Worm (Caenorhabditis elegans) whole organism, L2 larva: ENCODE results near the gene F53B3.3.

ENCODE experiments used
- C34F6.9 ChIP-seq: fragments of 150-350 bp; optimal IDR thresholded peaks from 2 replicates; lab custom pipeline; 2014; ENCODE audit warnings: missing biosample characterization, missing genetic modification characterization
- F13H6.1 ChIP-seq: sonication (generic microtip); optimal IDR thresholded peaks from 2 replicates; lab custom pipeline; 2016; ENCODE audit warnings: missing genetic modification characterization, missing compliant biosample characterization
- R02D3.7 ChIP-seq: fragments of 150-350 bp; optimal IDR thresholded peaks from 2 replicates; lab custom pipeline; 2014; ENCODE audit warnings: missing biosample characterization, missing genetic modification characterization
- ZK546.5 ChIP-seq: sonication (generic microtip); optimal IDR thresholded peaks from 2 replicates; lab custom pipeline; 2017; ENCODE audit warnings: missing biosample characterization, missing genetic modification characterization
- ama-1 ChIP-seq: fragments of 150-350 bp; optimal IDR thresholded peaks from 2 replicates; lab custom pipeline; 2018; ENCODE audit warnings: inconsistent platforms
- ceh-16 ChIP-seq: fragments of 150-350 bp; optimal IDR thresholded peaks from 2 replicates; lab custom pipeline; 2014; ENCODE audit warnings: missing biosample characterization, missing genetic modification characterization
- ceh-82 ChIP-seq: fragments of 150-350 bp; optimal IDR thresholded peaks from 2 replicates; lab custom pipeline; 2014; ENCODE audit warnings: missing biosample characterization, missing genetic modification characterization
- crh-2 ChIP-seq: sonication (generic microtip); optimal IDR thresholded peaks from 2 replicates; lab custom pipeline; 2017; ENCODE audit warnings: missing biosample characterization, missing genetic modification characterization
- dmd-4 ChIP-seq: sonication (generic microtip); optimal IDR thresholded peaks from 2 replicates; lab custom pipeline; 2017; ENCODE audit warnings: missing biosample characterization, missing genetic modification characterization
- elt-1 ChIP-seq: fragments of 150-350 bp; optimal IDR thresholded peaks from 2 replicates; lab custom pipeline; 2014; ENCODE audit warnings: missing biosample characterization, missing genetic modification characterization
- fos-1 ChIP-seq: fragments of 150-350 bp; optimal IDR thresholded peaks from 2 replicates; lab custom pipeline; 2014; ENCODE audit warnings: missing biosample characterization, missing genetic modification characterization
- gmeb-1 ChIP-seq: fragments of 150-350 bp; optimal IDR thresholded peaks from 2 replicates; lab custom pipeline; 2014; ENCODE audit warnings: missing biosample characterization, missing genetic modification characterization
- lin-11 ChIP-seq: fragments of 150-350 bp; sonication (generic microtip); optimal IDR thresholded peaks from 2 replicates; lab custom pipeline; 2014; ENCODE audit warnings: missing biosample characterization, missing genetic modification characterization, inconsistent platforms, mixed read lengths
- lin-13 ChIP-seq: fragments of 150-350 bp; optimal IDR thresholded peaks from 2 replicates; lab custom pipeline; 2014; ENCODE audit warnings: missing biosample characterization, missing genetic modification reagents, missing genetic modification characterization
- lin-39 ChIP-seq: fragments of 150-350 bp; optimal IDR thresholded peaks from 2 replicates; lab custom pipeline; 2014; ENCODE audit warnings: missing biosample characterization, missing genetic modification reagents, missing genetic modification characterization
- lsy-2 ChIP-seq, 2 experiments: fragments of 150-350 bp in 1 of 2; sonication (generic microtip) in 1 of 2; optimal IDR thresholded peaks; 2 replicates each; lab custom pipeline; 2014 to 2017; ENCODE audit warnings: missing biosample characterization in 2 of 2, missing genetic modification characterization in 2 of 2
- mab-5 ChIP-seq: fragments of 150-350 bp; optimal IDR thresholded peaks from 2 replicates; lab custom pipeline; 2014; ENCODE audit warnings: missing biosample characterization, missing genetic modification characterization
- mbf-1 ChIP-seq: sonication (generic microtip); optimal IDR thresholded peaks from 2 replicates; lab custom pipeline; 2017; ENCODE audit warnings: missing biosample characterization, missing genetic modification characterization
- nhr-10 ChIP-seq: sonication (generic microtip); optimal IDR thresholded peaks from 2 replicates; lab custom pipeline; 2017; ENCODE audit warnings: missing biosample characterization, missing genetic modification characterization
- nhr-12 ChIP-seq: fragments of 150-350 bp; optimal IDR thresholded peaks from 2 replicates; lab custom pipeline; 2014; ENCODE audit warnings: missing biosample characterization, missing genetic modification characterization
- nhr-129 ChIP-seq: fragments of 150-350 bp; optimal IDR thresholded peaks from 2 replicates; lab custom pipeline; 2014; ENCODE audit warnings: missing biosample characterization, missing genetic modification characterization
- nhr-21 ChIP-seq: fragments of 150-350 bp; optimal IDR thresholded peaks from 2 replicates; lab custom pipeline; 2014; ENCODE audit warnings: missing biosample characterization, missing genetic modification characterization
- nhr-23 ChIP-seq: fragments of 150-350 bp; optimal IDR thresholded peaks from 2 replicates; lab custom pipeline; 2014; ENCODE audit warnings: missing biosample characterization, missing genetic modification reagents, missing genetic modification characterization
- nhr-237 ChIP-seq: fragments of 150-350 bp; optimal IDR thresholded peaks from 2 replicates; lab custom pipeline; 2014; ENCODE audit warnings: missing biosample characterization, missing genetic modification characterization
- nhr-25 ChIP-seq: fragments of 150-350 bp; sonication (generic microtip); optimal IDR thresholded peaks from 3 replicates; lab custom pipeline; 2014; ENCODE audit warnings: missing biosample characterization, missing genetic modification characterization
- peb-1 ChIP-seq: fragments of 150-350 bp; optimal IDR thresholded peaks from 2 replicates; lab custom pipeline; 2014; ENCODE audit warnings: missing biosample characterization, missing genetic modification characterization
- sem-4 ChIP-seq: fragments of 150-350 bp; optimal IDR thresholded peaks from 2 replicates; lab custom pipeline; 2014; ENCODE audit warnings: missing biosample characterization, missing genetic modification reagents, missing genetic modification characterization
- skn-1 ChIP-seq: sonication (generic microtip); optimal IDR thresholded peaks from 2 replicates; lab custom pipeline; 2017; ENCODE audit warnings: missing biosample characterization, missing genetic modification characterization
- sma-9 ChIP-seq, 2 experiments: fragments of 150-350 bp in 1 of 2; sonication (generic microtip) in 1 of 2; optimal IDR thresholded peaks; 2 replicates each; lab custom pipeline; 2014 to 2016; ENCODE audit warnings: missing genetic modification characterization in 2 of 2, mild to moderate bottlenecking in 1 of 2, missing biosample characterization in 1 of 2, missing compliant biosample characterization in 1 of 2, missing genetic modification reagents in 1 of 2, moderate library complexity in 1 of 2
- snpc-4 ChIP-seq: fragments of 150-350 bp; optimal IDR thresholded peaks from 2 replicates; lab custom pipeline; 2014; ENCODE audit warnings: missing biosample characterization, missing genetic modification characterization
- unc-39 ChIP-seq: fragments of 150-350 bp; optimal IDR thresholded peaks from 2 replicates; lab custom pipeline; 2014; ENCODE audit warnings: missing biosample characterization, missing genetic modification characterization
- unc-55 ChIP-seq: fragments of 150-350 bp; sonication (generic microtip); optimal IDR thresholded peaks from 3 replicates; lab custom pipeline; 2014; ENCODE audit warnings: missing biosample characterization, missing genetic modification reagents, missing genetic modification characterization
- unc-62 ChIP-seq: fragments of 150-350 bp; optimal IDR thresholded peaks from 2 replicates; lab custom pipeline; 2014; ENCODE audit warnings: missing biosample characterization, missing genetic modification reagents, missing genetic modification characterization
- zag-1 ChIP-seq: fragments of 150-350 bp; optimal IDR thresholded peaks from 2 replicates; lab custom pipeline; 2014; ENCODE audit warnings: missing biosample characterization, missing genetic modification characterization
- ztf-1 ChIP-seq: fragments of 200-800 bp; sonication (Bioruptor generic); conservative IDR thresholded peaks from 2 replicates; pipeline ENCODE4 v1.3.6; 2022; ENCODE audit warnings: missing genetic modification characterization, missing compliant biosample characterization
- ztf-11 ChIP-seq: sonication (generic microtip); optimal IDR thresholded peaks from 2 replicates; lab custom pipeline; 2017; ENCODE audit warnings: missing biosample characterization, missing genetic modification characterization

Gene F53B3.3

ce11 chrX:2890041-2890650 lies 19.2 kb upstream of the F53B3.3 start:
- TF ChIP-seq nhr-12 (tag; lab: Kevin White, UChicago) (no peak), lsy-2 (tag; optimal IDR thresholded peaks at IDR 0.05; lab: Kevin White, UChicago) (peak in 1 of 2 experiments; percentile 34), lin-39 (tag; lab: Kevin White, UChicago) (no peak), lin-13 (no peak), mab-5 (tag; lab: Kevin White, UChicago) (no peak), fos-1 (no peak), sem-4 (tag; lab: Kevin White, UChicago) (no peak), nhr-21 (tag; lab: Kevin White, UChicago) (peak; percentile 22), peb-1 (tag; lab: Kevin White, UChicago) (no peak), ama-1 (lab: Kevin White, UChicago) (peak; percentile 45)

DNA sequence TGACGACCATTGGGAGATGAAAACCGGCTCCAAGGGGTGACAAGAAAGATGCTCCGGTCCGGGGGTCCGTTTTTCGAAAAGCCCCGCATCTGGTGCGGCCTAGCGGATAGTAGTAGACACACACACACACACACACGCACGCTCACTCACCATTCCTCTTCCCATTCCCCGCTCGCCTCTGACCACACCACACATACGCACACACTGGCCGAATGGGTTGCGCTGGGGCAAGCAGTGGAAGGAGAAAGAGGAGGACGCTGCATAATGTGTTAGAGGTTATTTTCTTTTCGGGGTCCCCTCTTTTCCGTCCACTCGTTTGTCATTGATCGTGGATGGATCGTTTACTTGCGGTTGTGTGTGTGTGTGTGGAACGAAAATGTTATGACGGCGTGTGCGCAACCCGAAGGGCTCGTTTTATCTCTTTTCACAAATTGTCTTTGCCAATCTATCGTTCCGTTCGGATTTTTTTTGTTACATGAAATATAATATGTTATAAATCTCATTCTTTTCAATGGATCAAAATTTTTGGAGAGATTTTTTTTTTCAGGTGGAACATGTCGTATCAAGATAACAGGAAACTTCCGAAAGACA lies 14.5 kb upstream of the F53B3.3 start, which contains the start of gene vang-1:
TSS of gene vang-1 (plus strand) at position 541 of the 591 bp plus-strand sequence.
- peak; percentile 56 for TF ChIP-seq mab-5 (tag; lab: Kevin White, UChicago)
- no peak for TF ChIP-seq sma-9 (GFP tag; optimal IDR thresholded peaks at IDR 0.05; lab: Kevin White, UChicago)
- TF ChIP-seq sma-9 (tag; optimal IDR thresholded peaks at IDR 0.05; lab: Kevin White, UChicago), result no peak
- TF ChIP-seq nhr-129 (tag; lab: Kevin White, UChicago), result peak; percentile 23
- peak; percentile 43 for TF ChIP-seq unc-55 (GFP tag; lab: Kevin White, UChicago)
- peak; percentile 18 for TF ChIP-seq C34F6.9 (tag; lab: Kevin White, UChicago)
- TF ChIP-seq fos-1, result peak; percentile 4
- no peak for TF ChIP-seq nhr-23 (tag; lab: Kevin White, UChicago)
- peak; percentile 27 for TF ChIP-seq F13H6.1 (tag; lab: Kevin White, UChicago)
- peak; percentile 19 for TF ChIP-seq zag-1 (tag; lab: Kevin White, UChicago)
- TF ChIP-seq, all 48 proteins: peak for 7

DNA sequence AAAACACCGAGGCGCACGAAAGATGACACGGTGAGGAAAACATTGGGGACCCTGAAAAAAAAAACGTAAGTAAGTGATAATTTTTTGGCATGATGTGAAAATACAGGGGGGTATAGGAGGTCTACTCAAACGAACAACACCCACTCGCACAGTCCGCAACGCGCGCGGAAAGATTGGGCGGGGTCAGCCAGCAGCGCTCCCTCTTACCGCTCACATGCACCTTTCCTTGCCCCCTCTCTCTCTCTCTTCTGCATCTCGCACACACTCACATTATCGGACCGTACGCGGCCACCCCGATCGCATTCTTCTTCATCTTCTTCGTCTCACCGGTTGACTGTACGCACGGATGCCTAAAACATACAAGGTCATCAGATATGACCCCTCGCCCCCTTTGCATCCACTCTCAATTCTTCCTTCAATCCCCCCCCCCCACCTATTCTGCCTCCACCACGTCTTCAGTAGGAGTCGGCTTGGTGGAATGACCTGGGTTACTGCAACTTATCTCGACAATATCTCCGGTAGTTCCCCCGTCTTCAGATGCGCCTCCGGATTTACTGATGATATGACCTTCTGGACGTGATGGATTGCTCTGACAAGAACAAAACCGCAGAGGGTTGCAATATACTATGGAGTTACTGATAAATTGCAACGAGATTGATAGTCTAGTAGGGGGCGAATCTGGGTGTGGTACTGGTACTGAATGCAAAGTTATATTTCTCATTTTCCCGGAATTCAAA lies 8.8 kb upstream of the F53B3.3 start, which contains the start of gene F53B3.5:
TSS of gene F53B3.5 (minus strand) at position 51 of the 737 bp plus-strand sequence.
- TF ChIP-seq nhr-25 (tag; lab: Kevin White, UChicago) (peak; percentile 36), mbf-1 (tag; lab: Kevin White, UChicago) (no peak), ceh-16 (peak; percentile 81), elt-1 (tag; lab: Kevin White, UChicago) (peak; percentile 65), nhr-10 (tag; lab: Kevin White, UChicago) (no peak), fos-1 (peak; percentile 14), lin-11 (tag; lab: Kevin White, UChicago) (no peak), unc-39 (no peak), zag-1 (tag; lab: Kevin White, UChicago) (no peak), skn-1 (no peak), gmeb-1 (no peak), unc-62 (GFP tag; lab: Kevin White, UChicago) (no peak), sma-9 (GFP tag; optimal IDR thresholded peaks at IDR 0.05; lab: Kevin White, UChicago) (no peak), sma-9 (tag; optimal IDR thresholded peaks at IDR 0.05; lab: Kevin White, UChicago) (no peak), ZK546.5 (tag; lab: Kevin White, UChicago) (no peak)

DNA sequence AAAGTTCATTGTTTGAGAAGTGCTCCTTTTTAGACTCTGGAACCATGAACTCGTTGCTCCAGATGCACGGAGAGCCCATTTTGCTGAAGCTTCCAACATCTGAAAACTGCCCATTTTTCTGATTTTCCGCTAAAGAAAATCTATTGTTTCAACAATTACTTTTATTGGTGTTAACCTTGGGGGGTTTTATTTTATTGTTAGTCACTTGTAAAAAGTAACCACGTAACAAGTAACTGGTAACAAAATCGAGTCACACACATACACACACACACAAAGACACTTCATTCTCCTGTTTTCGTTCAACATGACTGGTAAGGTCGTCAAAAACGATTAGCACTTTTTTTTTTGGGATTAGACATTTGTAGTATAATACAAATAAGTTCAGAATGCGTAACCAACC lies 6.5 kb upstream of the F53B3.3 start:
- TF ChIP-seq lin-39 (tag; lab: Kevin White, UChicago) (no peak), nhr-25 (tag; lab: Kevin White, UChicago) (peak; percentile 3)

DNA sequence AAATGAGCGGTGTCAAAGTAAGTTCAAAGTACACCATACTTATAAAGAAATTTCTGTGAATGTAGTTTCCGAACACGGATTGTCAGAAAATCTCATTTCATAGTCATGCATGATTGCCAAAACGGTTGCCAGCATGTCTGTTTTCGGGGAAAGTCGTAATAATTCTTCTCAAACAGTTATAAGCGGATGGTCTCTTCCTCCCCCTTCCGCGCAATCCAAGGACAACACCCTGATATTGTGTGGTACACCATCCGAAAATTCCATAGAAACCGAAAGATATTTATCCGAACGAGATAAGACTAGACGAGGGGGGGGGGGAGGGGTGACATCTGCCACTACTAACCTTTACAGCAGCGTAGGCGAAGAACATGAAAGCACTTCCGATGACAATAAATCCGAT lies 3.7 kb upstream of the F53B3.3 start:
- TF ChIP-seq crh-2 (tag; lab: Kevin White, UChicago), result no peak
- no peak for TF ChIP-seq dmd-4 (tag; lab: Kevin White, UChicago)
- no peak for TF ChIP-seq nhr-237 (tag; lab: Kevin White, UChicago)
- no peak for TF ChIP-seq lin-39 (tag; lab: Kevin White, UChicago)
- TF ChIP-seq ztf-11 (tag; lab: Kevin White, UChicago), result no peak
- TF ChIP-seq nhr-129 (tag; lab: Kevin White, UChicago), result no peak
- no peak for TF ChIP-seq ceh-82
- TF ChIP-seq ztf-1 (GFP tag; lab: Robert Waterston, UW), result no peak
- no peak for TF ChIP-seq C34F6.9 (tag; lab: Kevin White, UChicago)
- TF ChIP-seq snpc-4 (tag; lab: Kevin White, UChicago), result no peak
- no peak for TF ChIP-seq R02D3.7 (tag; lab: Kevin White, UChicago)
- TF ChIP-seq nhr-12 (tag; lab: Kevin White, UChicago), result no peak
